Worm (Caenorhabditis elegans) whole organism, midembryonic: ENCODE results near the gene ZK813.4.

Experiments used
- T22C8.4 ChIP-seq: fragments of 200-800 bp; sonication (Bioruptor generic); IDR thresholded peaks from 2 replicates; pipeline ENCODE4 v1.3.6; 2022; ENCODE audit warnings: missing genetic modification characterization, missing compliant biosample characterization
- cog-1 ChIP-seq: sonication (generic microtip); optimal IDR thresholded peaks from 2 replicates; lab custom pipeline; 2016; ENCODE audit warnings: missing genetic modification characterization, missing compliant biosample characterization
- flt-1 ChIP-seq: fragments of 200-800 bp; sonication (Bioruptor generic); IDR thresholded peaks from 2 replicates; pipeline ENCODE4 v1.3.6; 2022; ENCODE audit warnings: missing genetic modification characterization, missing compliant biosample characterization
- ref-1 ChIP-seq: fragments of 200-800 bp; sonication (Bioruptor generic); conservative IDR thresholded peaks from 2 replicates; pipeline ENCODE4 v1.3.6; 2022; ENCODE audit warnings: missing genetic modification reagents, missing genetic modification characterization, missing compliant biosample characterization
- ztf-29 ChIP-seq: fragments of 200-800 bp; sonication (Bioruptor generic); IDR thresholded peaks from 2 replicates; pipeline ENCODE4 v1.3.6; 2022; ENCODE audit warnings: missing genetic modification reagents, missing genetic modification characterization, missing compliant biosample characterization

- TF ChIP-seq ztf-29 (GFP tag; lab: Robert Waterston, UW) (no peak), ref-1 (no peak), flt-1 (GFP tag; lab: Robert Waterston, UW) (no peak), cog-1 (no peak), T22C8.4 (no peak)
Measured at ce11 chrX:3379114-3379513, 50.8 kb downstream of the ZK813.4 start, which contains the start of gene sorf-1.
